Worm (Caenorhabditis elegans) whole organism, dauer: Measurements from ENCODE around the gene F59E12.17.

ENCODE experiments used
- unc-62 ChIP-seq: sonication (generic microtip); optimal IDR thresholded peaks from 2 replicates; lab custom pipeline; 2017; ENCODE audit warnings: missing biosample characterization, missing genetic modification reagents, missing genetic modification characterization

The F59E12.17 gene

ce11 chrII:5649236-5650004, at the start of gene F59E12.17, which contains the start of the genes sam-4 and zyg-1:
F59E12.17 (minus strand) TSS chrII:5649470.
sam-4 (minus strand) TSS chrII:5649286.
zyg-1 (plus strand) TSS chrII:5649748.
- TF ChIP-seq unc-62 (GFP tag; lab: Kevin White, UChicago) = no peak

ce11 chrII:5698869-5699268, 49.6 kb upstream of the F59E12.17 start, which contains the start of the genes C25H3.10 and C25H3.1:
C25H3.10 (minus strand) TSS chrII:5698969.
C25H3.1 (plus strand) TSS chrII:5699071.
- no peak for TF ChIP-seq unc-62 (GFP tag; lab: Kevin White, UChicago)

ce11 chrII:5698254-5698653, 49.0 kb upstream of the F59E12.17 start:
- TF ChIP-seq unc-62 (GFP tag; lab: Kevin White, UChicago) = no peak

ce11 chrII:5697338-5697737, 48.1 kb upstream of the F59E12.17 start:
- no peak for TF ChIP-seq unc-62 (GFP tag; lab: Kevin White, UChicago)

- no peak for TF ChIP-seq unc-62 (GFP tag; lab: Kevin White, UChicago)
These were observed 46.9 kb upstream of the F59E12.17 start for ce11 chrII:5696218-5696617.

- no peak for TF ChIP-seq unc-62 (GFP tag; lab: Kevin White, UChicago)
These were observed 45.5 kb upstream of the F59E12.17 start, which contains the start of gene C25H3.14 for ce11 chrII:5694798-5695197. C25H3.14 (plus strand) TSS chrII:5695098.

- TF ChIP-seq unc-62 (GFP tag; lab: Kevin White, UChicago) = no peak
These were observed 44.6 kb upstream of the F59E12.17 start, which contains the start of gene C25H3.3 for ce11 chrII:5693893-5694292. C25H3.3 (plus strand) TSS chrII:5694193.

ce11 chrII:5691216-5691771, 42.0 kb upstream of the F59E12.17 start, which contains the start of the genes ndub-5 and eif-2D:
ndub-5 (minus strand) TSS chrII:5691353.
eif-2D (plus strand) TSS chrII:5691721.
- TF ChIP-seq unc-62 (GFP tag; lab: Kevin White, UChicago) = no peak

- TF ChIP-seq unc-62 (GFP tag; lab: Kevin White, UChicago) = no peak
These were observed 39.7 kb upstream of the F59E12.17 start, which contains the start of gene C25H3.11 for ce11 chrII:5688959-5689358. C25H3.11 (minus strand) TSS chrII:5689040.

- no peak for TF ChIP-seq unc-62 (GFP tag; lab: Kevin White, UChicago)
These were observed 31.4 kb upstream of the F59E12.17 start, which contains the start of gene flp-27 for ce11 chrII:5680703-5681102. flp-27 (plus strand) TSS chrII:5681003.

ce11 chrII:5669580-5669979, 20.3 kb upstream of the F59E12.17 start, which contains the start of gene C25H3.17:
C25H3.17 (minus strand) TSS chrII:5669680.
- no peak for TF ChIP-seq unc-62 (GFP tag; lab: Kevin White, UChicago)

- no peak for TF ChIP-seq unc-62 (GFP tag; lab: Kevin White, UChicago)
These were observed 19.6 kb upstream of the F59E12.17 start, which contains the start of gene C25H3.7 for ce11 chrII:5668830-5669229. C25H3.7 (minus strand) TSS chrII:5668930.

ce11 chrII:5667540-5667939, 18.3 kb upstream of the F59E12.17 start:
- no peak for TF ChIP-seq unc-62 (GFP tag; lab: Kevin White, UChicago)

- no peak for TF ChIP-seq unc-62 (GFP tag; lab: Kevin White, UChicago)
These were observed 16.7 kb upstream of the F59E12.17 start, which contains the start of gene C25H3.16 for ce11 chrII:5665991-5666390. C25H3.16 (plus strand) TSS chrII:5666291.

ce11 chrII:5665029-5665428, 15.8 kb upstream of the F59E12.17 start, which contains the start of gene C25H3.15:
C25H3.15 (plus strand) TSS chrII:5665329.
- no peak for TF ChIP-seq unc-62 (GFP tag; lab: Kevin White, UChicago)
